Fruit fly (Drosophila melanogaster) whole organism, embryonic: Measurements from ENCODE around the gene CG15196.
A peak's percentile ranks its signal among the peaks of the same experiment; 100 is the strongest.

Source experiments
- Adf1 ChIP-seq: fragments of 200-800 bp; sonication (Bioruptor generic); IDR thresholded peaks from 2 replicates; pipeline ENCODE4 v1.3.6; 2022; ENCODE audit warnings: missing biosample characterization, missing genetic modification characterization
- B-H1 ChIP-seq: fragments of 200-800 bp; sonication (Bioruptor generic); IDR thresholded peaks from 3 replicates; pipeline ENCODE4 v1.3.6; 2022; ENCODE audit warnings: missing biosample characterization, missing genetic modification characterization
- CG1024 ChIP-seq: fragments of 200-800 bp; sonication (Bioruptor generic); IDR thresholded peaks from 2 replicates; pipeline ENCODE4 v1.3.6; 2022; ENCODE audit warnings: missing biosample characterization, missing genetic modification characterization
- CG10543 ChIP-seq: fragments of 200-800 bp; sonication (Bioruptor generic); optimal IDR thresholded peaks from 3 replicates; lab custom pipeline; 2017; ENCODE audit warnings: missing biosample characterization, mild to moderate bottlenecking, missing genetic modification characterization, moderate library complexity
- CG11093 ChIP-seq: fragments of 200-800 bp; sonication (Bioruptor generic); IDR thresholded peaks from 3 replicates; pipeline ENCODE4 v1.3.6; 2022; ENCODE audit warnings: missing biosample characterization, missing genetic modification characterization
- CG11723 ChIP-seq: fragments of 200-800 bp; sonication (Bioruptor generic); optimal IDR thresholded peaks from 2 replicates; lab custom pipeline; 2017; ENCODE audit warnings: missing biosample characterization, mild to moderate bottlenecking, missing genetic modification characterization
- CG12769 ChIP-seq: fragments of 200-800 bp; sonication (Bioruptor generic); optimal IDR thresholded peaks from 2 replicates; lab custom pipeline; 2019; ENCODE audit warnings: missing biosample characterization, mild to moderate bottlenecking, missing genetic modification characterization, moderate library complexity
- CG13894 ChIP-seq: fragments of 200-800 bp; sonication (Bioruptor generic); optimal IDR thresholded peaks from 3 replicates; lab custom pipeline; 2018; ENCODE audit warnings: missing biosample characterization, mild to moderate bottlenecking, missing genetic modification characterization, moderate library complexity
- CG15269 ChIP-seq: fragments of 200-800 bp; sonication (Bioruptor generic); optimal IDR thresholded peaks from 2 replicates; lab custom pipeline; 2018; ENCODE audit warnings: missing biosample characterization, mild to moderate bottlenecking, missing genetic modification characterization, moderate library complexity
- CG1832 ChIP-seq: fragments of 200-800 bp; sonication (Bioruptor generic); optimal IDR thresholded peaks from 2 replicates; lab custom pipeline; 2017; ENCODE audit warnings: missing biosample characterization, mild to moderate bottlenecking, missing genetic modification characterization, inconsistent platforms
- CG2120 ChIP-seq: fragments of 200-800 bp; sonication (Bioruptor generic); optimal IDR thresholded peaks from 3 replicates; lab custom pipeline; 2016; ENCODE audit warnings: missing biosample characterization, missing genetic modification characterization
- CG30020 ChIP-seq: fragments of 200-800 bp; optimal IDR thresholded peaks from 2 replicates; lab custom pipeline; 2019; ENCODE audit warnings: missing biosample characterization, mild to moderate bottlenecking, missing genetic modification characterization, moderate library complexity
- CG31224 ChIP-seq: fragments of 200-800 bp; sonication (Bioruptor generic); IDR thresholded peaks from 2 replicates; pipeline ENCODE4 v1.3.6; 2022; ENCODE audit warnings: missing biosample characterization, missing genetic modification characterization
- CG32532 ChIP-seq: fragments of 200-800 bp; sonication (Bioruptor generic); IDR thresholded peaks from 2 replicates; pipeline ENCODE4 v1.3.6; 2022; ENCODE audit warnings: missing biosample characterization, missing genetic modification characterization
- CG4424 ChIP-seq: fragments of 200-800 bp; sonication (Bioruptor generic); optimal IDR thresholded peaks from 3 replicates; lab custom pipeline; 2016; ENCODE audit warnings: missing biosample characterization, missing genetic modification characterization
- CG4707 ChIP-seq: fragments of 200-800 bp; sonication (Bioruptor generic); optimal IDR thresholded peaks from 2 replicates; lab custom pipeline; 2018; ENCODE audit warnings: missing biosample characterization, mild to moderate bottlenecking, missing genetic modification characterization, moderate library complexity
- CG6854 ChIP-seq: fragments of 200-800 bp; sonication (Bioruptor generic); optimal IDR thresholded peaks from 3 replicates; lab custom pipeline; 2017; ENCODE audit warnings: missing biosample characterization, mild to moderate bottlenecking, missing genetic modification characterization
- Chrac-16 ChIP-seq: fragments of 200-800 bp; sonication (Bioruptor generic); optimal IDR thresholded peaks from 3 replicates; lab custom pipeline; 2016; ENCODE audit warnings: missing biosample characterization, missing genetic modification characterization
- D19B ChIP-seq: fragments of 200-800 bp; sonication (Bioruptor generic); optimal IDR thresholded peaks from 2 replicates; lab custom pipeline; 2017; ENCODE audit warnings: missing biosample characterization, mild to moderate bottlenecking, missing genetic modification characterization
- Dfd ChIP-seq, 2 experiments: fragments of >200 bp; optimal IDR thresholded peaks; 2 replicates each; lab custom pipeline; 2017; ENCODE audit warnings: missing biosample characterization in 2 of 2, missing genetic modification characterization in 2 of 2
- E2f1 ChIP-seq: fragments of 200-800 bp; sonication (Bioruptor generic); IDR thresholded peaks from 2 replicates; pipeline ENCODE4 v1.3.6; 2022; ENCODE audit warnings: missing biosample characterization, missing genetic modification characterization
- H15 ChIP-seq: fragments of 200-800 bp; sonication (Bioruptor generic); IDR thresholded peaks from 3 replicates; pipeline ENCODE4 v1.3.6; 2022; ENCODE audit warnings: missing biosample characterization, missing genetic modification characterization
- Hr51 ChIP-seq, 2 experiments: fragments of 200-800 bp; sonication (Bioruptor generic); optimal IDR thresholded peaks; 2 replicates in 1 of 2; 3 replicates in 1 of 2; lab custom pipeline; 2016 to 2018; ENCODE audit warnings: missing biosample characterization in 2 of 2, missing genetic modification characterization in 2 of 2, mild to moderate bottlenecking in 1 of 2, moderate library complexity in 1 of 2
- Hr78 ChIP-seq, 2 experiments: fragments of 200-800 bp in 1 of 2; fragments of >200 bp in 1 of 2; sonication (Bioruptor generic) in 1 of 2; optimal IDR thresholded peaks; 2 replicates each; lab custom pipeline; 2017 to 2019; ENCODE audit warnings: missing biosample characterization in 2 of 2, missing genetic modification characterization in 2 of 2, mild to moderate bottlenecking in 1 of 2, moderate library complexity in 1 of 2
- Med ChIP-seq: fragments of 200-800 bp; sonication (Bioruptor generic); peaks from one replicate; lab custom pipeline; 2016; ENCODE audit warnings: missing biosample characterization, missing genetic modification characterization, mild to moderate bottlenecking, inconsistent platforms, moderate library complexity
- Nf-YA ChIP-seq: fragments of 200-800 bp; sonication (Bioruptor generic); IDR thresholded peaks from 2 replicates; pipeline ENCODE4 v1.3.6; 2022; ENCODE audit warnings: missing biosample characterization, missing genetic modification characterization
- Oli ChIP-seq: fragments of 200-800 bp; sonication (Bioruptor generic); optimal IDR thresholded peaks from 2 replicates; lab custom pipeline; 2018; ENCODE audit warnings: missing biosample characterization, mild to moderate bottlenecking, missing genetic modification characterization, moderate library complexity
- cato ChIP-seq: fragments of 200-800 bp; sonication (Bioruptor generic); optimal IDR thresholded peaks from 2 replicates; lab custom pipeline; 2016; ENCODE audit warnings: missing biosample characterization, missing genetic modification characterization, borderline replicate concordance
- gcm ChIP-seq: fragments of 200-800 bp; sonication (Bioruptor generic); optimal IDR thresholded peaks from 2 replicates; lab custom pipeline; 2019; ENCODE audit warnings: missing biosample characterization, mild to moderate bottlenecking, missing genetic modification characterization, moderate library complexity
- gfzf ChIP-seq: fragments of 200-800 bp; sonication (Bioruptor generic); optimal IDR thresholded peaks from 2 replicates; lab custom pipeline; 2016; ENCODE audit warnings: missing biosample characterization, mild to moderate bottlenecking, missing genetic modification characterization, moderate library complexity
- grau ChIP-seq: fragments of 200-800 bp; optimal IDR thresholded peaks from 3 replicates; lab custom pipeline; 2019; ENCODE audit warnings: missing biosample characterization, mild to moderate bottlenecking, missing genetic modification characterization, moderate library complexity
- gt ChIP-seq: fragments of 200-800 bp; sonication (Bioruptor generic); IDR thresholded peaks from 2 replicates; pipeline ENCODE4 v1.3.6; 2022; ENCODE audit warnings: missing biosample characterization, missing genetic modification characterization
- h ChIP-seq: fragments of >200 bp; optimal IDR thresholded peaks from 2 replicates; lab custom pipeline; 2017
- ham ChIP-seq: fragments of 200-800 bp; sonication (Bioruptor generic); IDR thresholded peaks from 2 replicates; pipeline ENCODE4 v1.3.6; 2022; ENCODE audit warnings: missing biosample characterization, missing genetic modification characterization
- hb ChIP-seq: fragments of 200-800 bp; sonication (Bioruptor generic); IDR thresholded peaks from 3 replicates; pipeline ENCODE4 v1.3.6; 2022; ENCODE audit warnings: missing biosample characterization, missing genetic modification characterization; ENCODE audit not compliant: partially characterized antibody
- hbn ChIP-seq: fragments of 200-800 bp; sonication (Bioruptor generic); IDR thresholded peaks from 2 replicates; pipeline ENCODE4 v1.3.6; 2022; ENCODE audit warnings: missing biosample characterization, missing genetic modification characterization; ENCODE audit not compliant: partially characterized antibody
- jing ChIP-seq: fragments of 200-800 bp; sonication (Bioruptor generic); optimal IDR thresholded peaks from 2 replicates; lab custom pipeline; 2018; ENCODE audit warnings: missing biosample characterization, mild to moderate bottlenecking, missing genetic modification characterization
- lab ChIP-seq: fragments of 200-800 bp; sonication (Bioruptor generic); optimal IDR thresholded peaks from 3 replicates; lab custom pipeline; 2017; ENCODE audit warnings: missing biosample characterization, missing genetic modification characterization, mild to moderate bottlenecking, moderate library complexity, missing genetic modification reagents
- peb ChIP-seq: fragments of 200-800 bp; sonication (Bioruptor generic); IDR thresholded peaks from 2 replicates; pipeline ENCODE4 v1.3.6; 2022; ENCODE audit warnings: missing biosample characterization, missing genetic modification characterization
- phol ChIP-seq: fragments of 200-800 bp; sonication (Bioruptor generic); optimal IDR thresholded peaks from 3 replicates; lab custom pipeline; 2018; ENCODE audit warnings: missing biosample characterization, mild to moderate bottlenecking, missing genetic modification characterization, moderate library complexity
- pita ChIP-seq: fragments of 200-800 bp; sonication (Bioruptor generic); optimal IDR thresholded peaks from 2 replicates; lab custom pipeline; 2017; ENCODE audit warnings: missing biosample characterization, mild to moderate bottlenecking, missing genetic modification characterization
- pros ChIP-seq: fragments of 200-800 bp; sonication (Bioruptor generic); optimal IDR thresholded peaks from 3 replicates; lab custom pipeline; 2019; ENCODE audit warnings: missing biosample characterization, mild to moderate bottlenecking, missing genetic modification characterization, moderate library complexity
- ro ChIP-seq: fragments of 200-800 bp; sonication (Bioruptor generic); IDR thresholded peaks from 2 replicates; pipeline ENCODE4 v1.3.6; 2022; ENCODE audit warnings: missing biosample characterization, missing genetic modification characterization
- scrt ChIP-seq: fragments of 200-800 bp; sonication (Bioruptor generic); optimal IDR thresholded peaks from 2 replicates; lab custom pipeline; 2018; ENCODE audit warnings: missing biosample characterization, mild to moderate bottlenecking, missing genetic modification characterization, moderate library complexity
- sim ChIP-seq: fragments of 200-800 bp; sonication (Bioruptor generic); IDR thresholded peaks from 2 replicates; pipeline ENCODE4 v1.3.6; 2022; ENCODE audit warnings: missing biosample characterization, missing genetic modification characterization
- sob ChIP-seq: fragments of 200-800 bp; sonication (Bioruptor generic); IDR thresholded peaks from 2 replicates; pipeline ENCODE4 v1.3.6; 2022; ENCODE audit warnings: missing biosample characterization, missing genetic modification characterization
- toy ChIP-seq: fragments of 200-800 bp; sonication (Bioruptor generic); IDR thresholded peaks from 2 replicates; pipeline ENCODE4 v1.3.6; 2022; ENCODE audit warnings: missing biosample characterization, missing genetic modification characterization
- zen2 ChIP-seq: fragments of 200-800 bp; sonication (Bioruptor generic); IDR thresholded peaks from 3 replicates; pipeline ENCODE4 v1.3.6; 2022; ENCODE audit warnings: missing biosample characterization, missing genetic modification characterization; ENCODE audit not compliant: partially characterized antibody

The CG15196 gene

dm6 chrX:11379747-11380146 is 30.0 kb upstream of the CG15196 start (continued):
- TF ChIP-seq zen2 (GFP tag; lab: Robert Waterston, UW) (no peak), peb (no peak), Hr51 (GFP tag; optimal IDR thresholded peaks at IDR 0.05; lab: Kevin White, UChicago) (peak in 1 of 2 experiments; percentile 16), B-H1 (GFP tag; lab: Robert Waterston, UW) (no peak), CG11093 (no peak), Oli (peak; percentile 40), grau (tag; lab: Kevin White, UChicago) (peak; percentile 61), phol (tag; lab: Kevin White, UChicago) (peak; percentile 32), hbn (GFP tag; lab: Robert Waterston, UW) (no peak), h (lab: Kevin White, UChicago) (no peak), gt (no peak), CG11723 (GFP tag; lab: Kevin White, UChicago) (no peak), Dfd (GFP tag; optimal IDR thresholded peaks at IDR 0.05; lab: Kevin White, UChicago) (no peak), CG30020 (tag; lab: Kevin White, UChicago) (no peak), CG1832 (GFP tag; lab: Kevin White, UChicago) (no peak), Med (GFP tag; lab: Kevin White, UChicago) (peak; percentile 45), ro (no peak), CG32532 (no peak), pita (no peak), hb (GFP tag; lab: Robert Waterston, UW) (no peak), lab (GFP tag; lab: Kevin White, UChicago) (peak; percentile 5), gfzf (GFP tag; lab: Kevin White, UChicago) (no peak), CG4707 (no peak), sim (GFP tag; lab: Robert Waterston, UW) (no peak), CG1024 (GFP tag; lab: Robert Waterston, UW) (no peak)

dm6 chrX:11382588-11382987 is 27.2 kb upstream of the CG15196 start:
- TF ChIP-seq CG4424 (GFP tag; lab: Kevin White, UChicago): peak; percentile 93
- TF ChIP-seq Chrac-16 (GFP tag; lab: Kevin White, UChicago): no peak
- no peak for TF ChIP-seq CG15269 (tag; lab: Kevin White, UChicago)

dm6 chrX:11383530-11383929 is 26.2 kb upstream of the CG15196 start:
- TF ChIP-seq CG12769 (tag; lab: Kevin White, UChicago): peak; percentile 1
- peak; percentile 65 for TF ChIP-seq D19B (GFP tag; lab: Kevin White, UChicago)
- TF ChIP-seq scrt (GFP tag; lab: Kevin White, UChicago): no peak
- no peak for TF ChIP-seq pros

- peak; percentile 58 for TF ChIP-seq CG6854
- peak; percentile 41; the same call in 1 of the 2 replicates for TF ChIP-seq Adf1 (GFP tag; lab: Robert Waterston, UW)
- TF ChIP-seq CG2120 (GFP tag; lab: Kevin White, UChicago): peak; percentile 90
- peak; percentile 46; the same call in 1 of the 2 replicates for TF ChIP-seq toy (GFP tag; lab: Robert Waterston, UW)
- no peak for TF ChIP-seq jing (GFP tag; lab: Kevin White, UChicago)
- TF ChIP-seq CG10543 (GFP tag; lab: Kevin White, UChicago): peak; percentile 62
- peak; percentile 61; the same call in 1 of the 2 replicates for TF ChIP-seq CG31224 (GFP tag; lab: Robert Waterston, UW)
- TF ChIP-seq Nf-YA: peak; percentile 18; the same call in 1 of the 2 replicates
- peak; percentile 54; the same call in 1 of the 2 replicates for TF ChIP-seq ham
- TF ChIP-seq gcm: no peak
- peak; percentile 57; the same call in 1 of the 3 replicates for TF ChIP-seq H15 (GFP tag; lab: Robert Waterston, UW)
- TF ChIP-seq cato (GFP tag; lab: Kevin White, UChicago): no peak
- TF ChIP-seq sob (GFP tag; lab: Robert Waterston, UW): peak; percentile 88
- peak; percentile 71 for TF ChIP-seq E2f1 (GFP tag; lab: Robert Waterston, UW)
- TF ChIP-seq CG13894: peak; percentile 81
- TF ChIP-seq Hr78 (GFP tag; optimal IDR thresholded peaks at IDR 0.05; lab: Kevin White, UChicago): no peak
Observed at dm6 chrX:11384023-11384444, 25.7 kb upstream of the CG15196 start.
